Fruit fly (Drosophila melanogaster) whole organism, adult: Measurements from ENCODE around the gene Bmcp.

Experiments
- CG14711 ChIP-seq: fragments of 200-800 bp; sonication (Bioruptor generic); optimal IDR thresholded peaks from 2 replicates; lab custom pipeline; 2018; ENCODE audit warnings: missing biosample characterization, mild to moderate bottlenecking, missing genetic modification characterization, moderate library complexity
- CG7045 ChIP-seq: fragments of 200-800 bp; sonication (Bioruptor generic); optimal IDR thresholded peaks from 2 replicates; lab custom pipeline; 2017; ENCODE audit warnings: missing biosample characterization, mild to moderate bottlenecking, missing genetic modification characterization

DNA sequence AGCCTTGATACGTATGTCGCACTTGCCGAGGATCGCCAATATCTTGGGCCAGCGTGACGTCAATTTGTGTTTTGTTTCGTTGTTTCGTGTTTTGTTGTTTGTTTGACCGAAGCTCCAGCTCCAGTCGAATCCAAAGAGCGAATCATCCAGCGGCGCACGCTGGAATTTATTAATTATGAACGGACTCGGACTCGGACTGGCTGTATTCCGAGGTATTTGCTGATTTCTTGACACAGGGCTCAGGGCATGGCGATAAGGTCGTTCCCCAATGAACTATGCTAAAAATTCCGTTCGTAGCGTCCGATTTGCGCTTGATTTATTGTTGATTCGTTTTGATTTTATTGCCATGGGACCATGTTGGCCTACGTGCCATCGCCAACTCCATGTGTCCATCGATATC, 3.8 kb upstream of the Bmcp start:
- TF ChIP-seq CG7045 = no peak
- TF ChIP-seq CG14711 (tag; lab: Kevin White, UChicago) = no peak
